Fruit fly (Drosophila melanogaster) whole organism, embryonic: Measurements from ENCODE around the gene Clbn.
A peak's percentile ranks its signal among the peaks of the same experiment; 100 is the strongest.
"Not testable (repeated sequence)": the region's sequence is repeated elsewhere in the genome, so short reads cannot be mapped to it uniquely, and the experiment has no call there.

ENCODE experiments used
- Aef1 ChIP-seq: fragments of 200-800 bp; sonication (Bioruptor generic); IDR thresholded peaks from 3 replicates; pipeline ENCODE4 v1.3.6; 2022; ENCODE audit warnings: missing biosample characterization, missing genetic modification characterization
- B-H1 ChIP-seq: fragments of 200-800 bp; sonication (Bioruptor generic); IDR thresholded peaks from 3 replicates; pipeline ENCODE4 v1.3.6; 2022; ENCODE audit warnings: missing biosample characterization, missing genetic modification characterization
- CG1024 ChIP-seq: fragments of 200-800 bp; sonication (Bioruptor generic); IDR thresholded peaks from 2 replicates; pipeline ENCODE4 v1.3.6; 2022; ENCODE audit warnings: missing biosample characterization, missing genetic modification characterization
- CG10274 ChIP-seq: fragments of 200-800 bp; sonication (Bioruptor generic); optimal IDR thresholded peaks from 3 replicates; lab custom pipeline; 2017; ENCODE audit warnings: missing biosample characterization, mild to moderate bottlenecking, missing genetic modification characterization
- CG10366 ChIP-seq: fragments of 200-800 bp; sonication (Bioruptor generic); IDR thresholded peaks from 2 replicates; pipeline ENCODE4 v1.3.6; 2022; ENCODE audit warnings: missing biosample characterization, missing genetic modification characterization
- CG10959 ChIP-seq: fragments of 200-800 bp; sonication (Bioruptor generic); IDR thresholded peaks from 2 replicates; pipeline ENCODE4 v1.3.6; 2022; ENCODE audit warnings: missing biosample characterization, missing genetic modification characterization
- CG11456 ChIP-seq: fragments of 200-800 bp; sonication (Bioruptor generic); IDR thresholded peaks from 3 replicates; pipeline ENCODE4 v1.3.6; 2022; ENCODE audit warnings: missing biosample characterization, missing genetic modification characterization
- CG11560 ChIP-seq: fragments of 200-800 bp; sonication (Bioruptor generic); IDR thresholded peaks from 3 replicates; pipeline ENCODE4 v1.3.6; 2022; ENCODE audit warnings: missing biosample characterization, missing genetic modification characterization
- CG12391 ChIP-seq: fragments of 200-800 bp; sonication (Bioruptor generic); optimal IDR thresholded peaks from 3 replicates; lab custom pipeline; 2018; ENCODE audit warnings: missing biosample characterization, mild to moderate bottlenecking, missing genetic modification characterization, moderate library complexity
- CG14710 ChIP-seq: fragments of 200-800 bp; sonication (Bioruptor generic); optimal IDR thresholded peaks from 3 replicates; lab custom pipeline; 2019; ENCODE audit warnings: missing biosample characterization, mild to moderate bottlenecking, missing genetic modification characterization, moderate library complexity
- CG15011 ChIP-seq: fragments of 200-800 bp; sonication (Bioruptor generic); optimal IDR thresholded peaks from 3 replicates; lab custom pipeline; 2018; ENCODE audit warnings: missing biosample characterization, mild to moderate bottlenecking, missing genetic modification characterization
- CG16779 ChIP-seq: fragments of 200-800 bp; sonication (Bioruptor generic); IDR thresholded peaks from 2 replicates; pipeline ENCODE4 v1.3.6; 2022; ENCODE audit warnings: missing biosample characterization, missing genetic modification characterization
- CG18599 ChIP-seq: fragments of 200-800 bp; sonication (Bioruptor generic); optimal IDR thresholded peaks from 3 replicates; lab custom pipeline; 2017; ENCODE audit warnings: missing biosample characterization, missing genetic modification characterization, mild to moderate bottlenecking, moderate library complexity, missing genetic modification reagents
- CG18619 ChIP-seq: fragments of 200-800 bp; sonication (Bioruptor generic); optimal IDR thresholded peaks from 3 replicates; lab custom pipeline; 2017; ENCODE audit warnings: missing biosample characterization, mild to moderate bottlenecking, missing genetic modification characterization
- CG2875 ChIP-seq: fragments of 200-800 bp; sonication (Bioruptor generic); optimal IDR thresholded peaks from 2 replicates; lab custom pipeline; 2017; ENCODE audit warnings: missing biosample characterization, mild to moderate bottlenecking, missing genetic modification characterization, missing genetic modification reagents
- CG30020 ChIP-seq: fragments of 200-800 bp; optimal IDR thresholded peaks from 2 replicates; lab custom pipeline; 2019; ENCODE audit warnings: missing biosample characterization, mild to moderate bottlenecking, missing genetic modification characterization, moderate library complexity
- CG6254 ChIP-seq: fragments of 200-800 bp; sonication (Bioruptor generic); optimal IDR thresholded peaks from 3 replicates; lab custom pipeline; 2017; ENCODE audit warnings: mild to moderate bottlenecking, missing biosample characterization, missing genetic modification reagents, missing genetic modification characterization
- CG7357 ChIP-seq: fragments of 200-800 bp; sonication (Bioruptor generic); IDR thresholded peaks from 3 replicates; pipeline ENCODE4 v1.3.6; 2022; ENCODE audit warnings: missing biosample characterization, missing genetic modification characterization
- CG7963 ChIP-seq: fragments of 200-800 bp; sonication (Bioruptor generic); IDR thresholded peaks from 3 replicates; pipeline ENCODE4 v1.3.6; 2022; ENCODE audit warnings: missing biosample characterization, missing genetic modification characterization; ENCODE audit not compliant: partially characterized antibody
- CG7987 ChIP-seq: fragments of 200-800 bp; sonication (Bioruptor generic); optimal IDR thresholded peaks from 2 replicates; lab custom pipeline; 2018; ENCODE audit warnings: missing biosample characterization, mild to moderate bottlenecking, missing genetic modification characterization, moderate library complexity
- CG8089 ChIP-seq: fragments of 200-800 bp; sonication (Bioruptor generic); optimal IDR thresholded peaks from 3 replicates; lab custom pipeline; 2016; ENCODE audit warnings: missing biosample characterization, missing genetic modification characterization
- CG8765 ChIP-seq: fragments of 200-800 bp; sonication (Bioruptor generic); IDR thresholded peaks from 2 replicates; pipeline ENCODE4 v1.3.6; 2022; ENCODE audit warnings: missing biosample characterization, missing genetic modification characterization
- CG9437 ChIP-seq: fragments of 200-800 bp; sonication (Bioruptor generic); optimal IDR thresholded peaks from 2 replicates; lab custom pipeline; 2018; ENCODE audit warnings: missing biosample characterization, mild to moderate bottlenecking, missing genetic modification characterization
- CG9609 ChIP-seq: fragments of 200-800 bp; sonication (Bioruptor generic); optimal IDR thresholded peaks from 3 replicates; lab custom pipeline; 2016; ENCODE audit warnings: missing biosample characterization, missing genetic modification characterization
- Dref ChIP-seq: fragments of 200-800 bp; sonication (Bioruptor generic); IDR thresholded peaks from 2 replicates; pipeline ENCODE4 v1.3.6; 2022; ENCODE audit warnings: missing biosample characterization, missing genetic modification characterization
- Ets97D ChIP-seq: fragments of 200-800 bp; sonication (Bioruptor generic); optimal IDR thresholded peaks from 3 replicates; lab custom pipeline; 2016; ENCODE audit warnings: missing biosample characterization, missing genetic modification characterization
- Fer1 ChIP-seq: fragments of 200-800 bp; sonication (Bioruptor generic); optimal IDR thresholded peaks from 2 replicates; lab custom pipeline; 2017; ENCODE audit warnings: missing biosample characterization, mild to moderate bottlenecking, missing genetic modification characterization
- HHEX ChIP-seq: fragments of 200-800 bp; sonication (Bioruptor generic); optimal IDR thresholded peaks from 3 replicates; lab custom pipeline; 2017; ENCODE audit warnings: missing biosample characterization, mild to moderate bottlenecking, missing genetic modification characterization, missing genetic modification reagents
- HLH4C ChIP-seq: fragments of 200-800 bp; sonication (Bioruptor generic); IDR thresholded peaks from 3 replicates; pipeline ENCODE4 v1.3.6; 2022; ENCODE audit warnings: missing biosample characterization, missing genetic modification characterization; ENCODE audit not compliant: partially characterized antibody
- Hr3 ChIP-seq: fragments of 200-800 bp; sonication (Bioruptor generic); optimal IDR thresholded peaks from 3 replicates; lab custom pipeline; 2016; ENCODE audit warnings: missing biosample characterization, missing genetic modification characterization
- Jarid2 ChIP-seq: fragments of 200-800 bp; sonication (Bioruptor generic); optimal IDR thresholded peaks from 3 replicates; lab custom pipeline; 2017; ENCODE audit warnings: mild to moderate bottlenecking, missing biosample characterization, missing genetic modification reagents, missing genetic modification characterization
- MESR4 ChIP-seq: fragments of 200-800 bp; sonication (Bioruptor generic); optimal IDR thresholded peaks from 2 replicates; lab custom pipeline; 2018; ENCODE audit warnings: missing biosample characterization, mild to moderate bottlenecking, missing genetic modification characterization, moderate library complexity
- NC2β ChIP-seq: fragments of 200-800 bp; sonication (Bioruptor generic); optimal IDR thresholded peaks from 2 replicates; lab custom pipeline; 2016; ENCODE audit warnings: missing biosample characterization, missing genetic modification characterization
- NfI ChIP-seq: fragments of 200-800 bp; sonication (Bioruptor generic); optimal IDR thresholded peaks from 3 replicates; lab custom pipeline; 2018; ENCODE audit warnings: missing biosample characterization, mild to moderate bottlenecking, missing genetic modification characterization, moderate library complexity
- Oaz ChIP-seq: fragments of 200-800 bp; sonication (Bioruptor generic); IDR thresholded peaks from 2 replicates; pipeline ENCODE4 v1.3.6; 2022; ENCODE audit warnings: missing biosample characterization, missing genetic modification characterization
- Oli ChIP-seq: fragments of 200-800 bp; sonication (Bioruptor generic); optimal IDR thresholded peaks from 2 replicates; lab custom pipeline; 2018; ENCODE audit warnings: missing biosample characterization, mild to moderate bottlenecking, missing genetic modification characterization, moderate library complexity
- Sry-δ ChIP-seq: fragments of 200-800 bp; sonication (Bioruptor generic); optimal IDR thresholded peaks from 2 replicates; lab custom pipeline; 2016; ENCODE audit warnings: missing biosample characterization, missing genetic modification characterization
- bbx ChIP-seq: fragments of 200-800 bp; sonication (Bioruptor generic); IDR thresholded peaks from 2 replicates; pipeline ENCODE4 v1.3.6; 2022; ENCODE audit warnings: missing biosample characterization, missing genetic modification characterization; ENCODE audit not compliant: partially characterized antibody
- ken ChIP-seq: fragments of 200-800 bp; sonication (Bioruptor generic); IDR thresholded peaks from 3 replicates; pipeline ENCODE4 v1.3.6; 2022; ENCODE audit warnings: missing biosample characterization, missing genetic modification characterization
- lov ChIP-seq, 2 experiments: fragments of 200-800 bp in 1 of 2; fragments of >200 bp in 1 of 2; sonication (Bioruptor generic) in 1 of 2; IDR thresholded peaks in 1 of 2; optimal IDR thresholded peaks in 1 of 2; 2 replicates in 1 of 2; 3 replicates in 1 of 2; pipeline versions ENCODE4 v1.3.6 to Lab custom; 2017 to 2022; ENCODE audit warnings: missing biosample characterization in 1 of 2, missing genetic modification characterization in 1 of 2
- nerfin-2 ChIP-seq: fragments of 200-800 bp; sonication (Bioruptor generic); IDR thresholded peaks from 2 replicates; pipeline ENCODE4 v1.3.6; 2022; ENCODE audit warnings: missing biosample characterization, missing genetic modification characterization; ENCODE audit not compliant: partially characterized antibody
- pzg ChIP-seq: fragments of 200-800 bp; sonication (Bioruptor generic); optimal IDR thresholded peaks from 3 replicates; lab custom pipeline; 2018; ENCODE audit warnings: missing biosample characterization, mild to moderate bottlenecking, missing genetic modification characterization, moderate library complexity
- sc ChIP-seq, 3 experiments: fragments of >200 bp in 2 of 3; fragments of 200-800 bp in 1 of 3; sonication (Bioruptor generic) in 1 of 3; optimal IDR thresholded peaks; 2 replicates in 2 of 3; 3 replicates in 1 of 3; lab custom pipeline; 2017; ENCODE audit warnings: mild to moderate bottlenecking in 1 of 3, missing biosample characterization in 1 of 3, missing genetic modification characterization in 1 of 3, missing genetic modification reagents in 1 of 3
- sens-2 ChIP-seq: fragments of 200-800 bp; sonication (Bioruptor generic); IDR thresholded peaks from 2 replicates; pipeline ENCODE4 v1.3.6; 2022; ENCODE audit warnings: missing biosample characterization, missing genetic modification characterization
- slbo ChIP-seq: fragments of 200-800 bp; sonication (Bioruptor generic); IDR thresholded peaks from 2 replicates; pipeline ENCODE4 v1.3.6; 2022; ENCODE audit warnings: missing biosample characterization, missing genetic modification characterization
- tna ChIP-seq: fragments of 200-800 bp; sonication (Bioruptor generic); IDR thresholded peaks from 2 replicates; pipeline ENCODE4 v1.3.6; 2022; ENCODE audit warnings: missing biosample characterization, missing genetic modification characterization; ENCODE audit not compliant: partially characterized antibody
- toy ChIP-seq: fragments of 200-800 bp; sonication (Bioruptor generic); IDR thresholded peaks from 2 replicates; pipeline ENCODE4 v1.3.6; 2022; ENCODE audit warnings: missing biosample characterization, missing genetic modification characterization
- zen2 ChIP-seq: fragments of 200-800 bp; sonication (Bioruptor generic); IDR thresholded peaks from 3 replicates; pipeline ENCODE4 v1.3.6; 2022; ENCODE audit warnings: missing biosample characterization, missing genetic modification characterization; ENCODE audit not compliant: partially characterized antibody

Clbn gene

DNA sequence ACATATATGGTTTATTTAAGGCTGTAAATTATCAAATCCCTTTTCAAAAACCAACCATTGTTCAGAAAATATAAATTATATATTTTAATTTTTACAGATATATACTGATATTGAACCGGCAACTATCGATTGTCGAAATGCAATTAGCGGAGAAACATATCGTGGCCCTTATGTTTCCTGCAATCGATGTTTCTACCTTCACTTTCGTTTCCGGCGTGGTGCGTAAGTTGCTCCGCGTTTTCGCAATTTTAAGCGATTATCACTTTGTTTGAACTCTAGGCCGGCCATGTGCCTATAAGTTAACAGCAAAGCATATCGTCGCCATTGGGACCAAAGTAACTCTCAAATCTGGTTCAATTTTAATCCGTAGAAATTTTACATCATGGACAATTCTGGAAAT lies 4.0 kb upstream of the Clbn start, which contains the start of gene vig2 (continued):
- TF ChIP-seq lov, sc (optimal IDR thresholded peaks at IDR 0.05; lab: Kevin White, UChicago): not testable (repeated sequence)
- TF ChIP-seq lov (GFP tag; IDR thresholded peaks at IDR 0.05; lab: Robert Waterston, UW): peak; percentile 90; the same call in 2 of the 3 replicates
- TF ChIP-seq CG18599 (GFP tag; lab: Kevin White, UChicago): peak; percentile 38
- peak; percentile 56 for TF ChIP-seq Sry-δ (GFP tag; lab: Kevin White, UChicago)
- TF ChIP-seq Jarid2 (GFP tag; lab: Kevin White, UChicago): peak; percentile 23
- peak; percentile 22 for TF ChIP-seq NC2β (GFP tag; lab: Kevin White, UChicago)
- peak; percentile 80 for TF ChIP-seq nerfin-2 (GFP tag; lab: Robert Waterston, UW)
- peak; percentile 47; the same call in 1 of the 2 replicates for TF ChIP-seq CG10959
- TF ChIP-seq ken: peak; percentile 70
- TF ChIP-seq Oaz (GFP tag; lab: Robert Waterston, UW): peak; percentile 70
- peak; percentile 71 for TF ChIP-seq CG18619 (GFP tag; lab: Kevin White, UChicago)
- peak; percentile 79; the same call in 1 of the 2 replicates for TF ChIP-seq sens-2 (GFP tag; lab: Robert Waterston, UW)
- TF ChIP-seq zen2 (GFP tag; lab: Robert Waterston, UW): peak; percentile 77; the same call in 2 of the 3 replicates
- TF ChIP-seq tna: peak; percentile 74
- peak; percentile 73 for TF ChIP-seq HLH4C (GFP tag; lab: Robert Waterston, UW)
- peak; percentile 33 for TF ChIP-seq CG2875 (GFP tag; lab: Kevin White, UChicago)
- TF ChIP-seq NfI (GFP tag; lab: Kevin White, UChicago): peak; percentile 81
- TF ChIP-seq CG7357 (GFP tag; lab: Robert Waterston, UW): 0 out of 3 replicates have a peak, but pooled peaks have one; percentile 31
- TF ChIP-seq sc (GFP tag; optimal IDR thresholded peaks at IDR 0.05; lab: Kevin White, UChicago): peak; percentile 3
- TF ChIP-seq CG14710 (tag; lab: Kevin White, UChicago): peak; percentile 43
- peak; percentile 65; the same call in 2 of the 3 replicates for TF ChIP-seq Aef1 (GFP tag; lab: Robert Waterston, UW)
- TF ChIP-seq bbx (GFP tag; lab: Robert Waterston, UW): peak; percentile 92
- TF ChIP-seq CG8765 (GFP tag; lab: Robert Waterston, UW): peak; percentile 22; the same call in 1 of the 2 replicates
- peak; percentile 13 for TF ChIP-seq Fer1 (GFP tag; lab: Kevin White, UChicago)
- TF ChIP-seq slbo: peak; percentile 87
- TF ChIP-seq CG9609 (GFP tag; lab: Kevin White, UChicago): peak; percentile 30
- peak; percentile 98 for TF ChIP-seq Ets97D (GFP tag; lab: Kevin White, UChicago)
- peak; percentile 24; the same call in 1 of the 3 replicates for TF ChIP-seq CG11560 (tag; lab: Robert Waterston, UW)
- TF ChIP-seq pzg (GFP tag; lab: Kevin White, UChicago): peak; percentile 31
- peak; percentile 3 for TF ChIP-seq Hr3
- TF ChIP-seq CG16779 (GFP tag; lab: Robert Waterston, UW): peak; percentile 66; the same call in 1 of the 2 replicates
- peak; percentile 21 for TF ChIP-seq CG8089 (GFP tag; lab: Kevin White, UChicago)
- peak; percentile 61 for TF ChIP-seq CG7987 (GFP tag; lab: Kevin White, UChicago)
- peak; percentile 27 for TF ChIP-seq CG12391
- peak; percentile 39; the same call in 1 of the 3 replicates for TF ChIP-seq B-H1
- TF ChIP-seq CG1024: peak; percentile 72
- peak; percentile 91 for TF ChIP-seq CG7963 (GFP tag; lab: Robert Waterston, UW)
- peak; percentile 57; the same call in 1 of the 2 replicates for TF ChIP-seq toy
- TF ChIP-seq Oli (tag; lab: Kevin White, UChicago): peak; percentile 34
- peak; percentile 47 for TF ChIP-seq CG10274 (GFP tag; lab: Kevin White, UChicago)
- peak; percentile 18 for TF ChIP-seq CG15011 (GFP tag; lab: Kevin White, UChicago)
- TF ChIP-seq HHEX (GFP tag; lab: Kevin White, UChicago): peak; percentile 71
- peak; percentile 92 for TF ChIP-seq CG11456 (GFP tag; lab: Robert Waterston, UW)
- TF ChIP-seq CG10366 (GFP tag; lab: Robert Waterston, UW): peak; percentile 84
- TF ChIP-seq CG6254 (GFP tag; lab: Kevin White, UChicago): peak; percentile 5
- peak; percentile 72 for TF ChIP-seq MESR4 (GFP tag; lab: Kevin White, UChicago)
- TF ChIP-seq Dref (GFP tag; lab: Robert Waterston, UW): peak; percentile 92
- TF ChIP-seq CG30020 (tag; lab: Kevin White, UChicago): peak; percentile 25
- peak; percentile 68 for TF ChIP-seq CG9437 (GFP tag; lab: Kevin White, UChicago)
